Worm (Caenorhabditis elegans): ENCODE results near the gene C45H4.13.
A peak's percentile ranks its signal among the peaks of the same experiment; 100 is the strongest.

C45H4.13 gene

DNA sequence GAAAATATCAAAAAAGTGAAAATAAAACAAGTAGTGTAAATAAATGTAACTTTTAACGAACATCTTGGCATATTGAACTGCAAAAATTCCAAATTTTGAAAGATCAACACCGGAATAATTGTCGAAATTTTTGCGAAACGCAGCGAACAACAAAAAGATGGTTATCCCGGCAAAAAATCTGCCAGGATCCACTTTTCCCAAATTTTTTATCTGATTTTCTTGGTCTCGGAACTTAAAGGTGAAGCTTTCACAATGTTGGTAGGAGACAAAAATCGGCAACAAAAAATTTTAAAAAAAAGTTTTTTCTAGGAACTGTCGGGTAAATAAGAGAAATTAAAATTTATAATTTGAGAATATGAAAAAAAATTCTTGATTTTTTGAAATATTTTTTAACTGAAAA is 32.2 kb downstream of the C45H4.13 start, which contains the start of gene bgnt-1.2:
TSS of gene bgnt-1.2 (minus strand) at position 101 of the 400 bp plus-strand sequence.
- TF ChIP-seq pha-2 (tag; optimal IDR thresholded peaks at IDR 0.05): no peak
- TF ChIP-seq rnt-1 (tag; optimal IDR thresholded peaks at IDR 0.05): no peak
- TF ChIP-seq ceh-2 (tag; optimal IDR thresholded peaks at IDR 0.05): no peak
- TF ChIP-seq ets-4 (tag; optimal IDR thresholded peaks at IDR 0.05): no peak
- no peak for TF ChIP-seq unc-42 (tag; optimal IDR thresholded peaks at IDR 0.05)
- TF ChIP-seq F13H6.1 (tag; optimal IDR thresholded peaks at IDR 0.05): no peak
- TF ChIP-seq ama-1 (optimal IDR thresholded peaks at IDR 0.05): no peak
- no peak for TF ChIP-seq nhr-232 (tag; optimal IDR thresholded peaks at IDR 0.05)
- no peak for TF ChIP-seq pqm-1 (tag; optimal IDR thresholded peaks at IDR 0.05)
- no peak for TF ChIP-seq pax-1 (tag; optimal IDR thresholded peaks at IDR 0.05)
- no peak for TF ChIP-seq madf-2 (tag; optimal IDR thresholded peaks at IDR 0.05)
- no peak for TF ChIP-seq nfya-1 (tag; optimal IDR thresholded peaks at IDR 0.05)
- TF ChIP-seq unc-86 (tag; optimal IDR thresholded peaks at IDR 0.05): no peak
- no peak for TF ChIP-seq hlh-13 (GFP tag; optimal IDR thresholded peaks at IDR 0.05)
- TF ChIP-seq ceh-9 (tag; optimal IDR thresholded peaks at IDR 0.05): no peak
- no peak for TF ChIP-seq pag-3 (tag; optimal IDR thresholded peaks at IDR 0.05; ENCODE audit: borderline replicate concordance)
- TF ChIP-seq sox-4 (tag; optimal IDR thresholded peaks at IDR 0.05): no peak

DNA sequence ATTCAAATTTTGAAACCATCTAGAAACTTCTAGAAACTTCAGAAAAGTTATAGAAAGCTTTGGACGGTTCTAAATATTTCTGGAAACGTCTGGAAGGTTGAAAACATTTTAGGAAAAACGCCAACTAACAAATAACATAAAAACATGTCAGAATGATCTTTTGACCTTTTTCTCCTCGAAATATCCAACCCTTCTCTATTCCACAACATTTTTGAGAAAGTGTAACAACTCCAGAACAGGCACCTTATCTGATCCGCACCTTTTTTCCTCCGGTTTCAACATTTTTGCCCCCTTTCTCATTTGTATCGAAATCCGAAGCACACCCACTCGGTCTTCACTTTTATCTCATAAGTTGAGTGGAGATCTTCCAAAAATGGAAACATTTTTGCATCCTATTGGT is 40.4 kb downstream of the C45H4.13 start, which contains the start of gene F22F7.3:
TSS of gene F22F7.3 (plus strand) at position 301 of the 400 bp plus-strand sequence.
- no peak for TF ChIP-seq K02D7.2 (tag; optimal IDR thresholded peaks at IDR 0.05)
- TF ChIP-seq hlh-8 (tag; optimal IDR thresholded peaks at IDR 0.05): no peak
- no peak for TF ChIP-seq ceh-18 (tag; optimal IDR thresholded peaks at IDR 0.05)
- no peak for TF ChIP-seq ceh-6 (GFP tag; optimal IDR thresholded peaks at IDR 0.05)
- TF ChIP-seq nhr-11 (tag; optimal IDR thresholded peaks at IDR 0.05): no peak
- TF ChIP-seq rnt-1 (tag; optimal IDR thresholded peaks at IDR 0.05): no peak
- TF ChIP-seq zip-5 (tag; optimal IDR thresholded peaks at IDR 0.05): no peak
- no peak for TF ChIP-seq lin-11 (tag; optimal IDR thresholded peaks at IDR 0.05)
- TF ChIP-seq madf-2 (tag; optimal IDR thresholded peaks at IDR 0.05): no peak
- no peak for TF ChIP-seq pha-2 (tag; optimal IDR thresholded peaks at IDR 0.05)
- TF ChIP-seq sdc-2 (tag; optimal IDR thresholded peaks at IDR 0.05): no peak
- no peak for TF ChIP-seq elt-4 (tag; optimal IDR thresholded peaks at IDR 0.05)
- TF ChIP-seq pat-9 (tag; optimal IDR thresholded peaks at IDR 0.05): no peak
- no peak for TF ChIP-seq ceh-30 (tag; optimal IDR thresholded peaks at IDR 0.05)
- no peak for TF ChIP-seq fkh-10 (GFP tag; optimal IDR thresholded peaks at IDR 0.05)
- TF ChIP-seq Y22D7AL.16 (tag; optimal IDR thresholded peaks at IDR 0.05): no peak
- no peak for TF ChIP-seq unc-3 (GFP tag; conservative IDR thresholded peaks at IDR 0.05)
- no peak for TF ChIP-seq unc-3 (tag; optimal IDR thresholded peaks at IDR 0.05)
- no peak for TF ChIP-seq dmd-4 (tag; optimal IDR thresholded peaks at IDR 0.05; ENCODE audit: borderline replicate concordance)

DNA sequence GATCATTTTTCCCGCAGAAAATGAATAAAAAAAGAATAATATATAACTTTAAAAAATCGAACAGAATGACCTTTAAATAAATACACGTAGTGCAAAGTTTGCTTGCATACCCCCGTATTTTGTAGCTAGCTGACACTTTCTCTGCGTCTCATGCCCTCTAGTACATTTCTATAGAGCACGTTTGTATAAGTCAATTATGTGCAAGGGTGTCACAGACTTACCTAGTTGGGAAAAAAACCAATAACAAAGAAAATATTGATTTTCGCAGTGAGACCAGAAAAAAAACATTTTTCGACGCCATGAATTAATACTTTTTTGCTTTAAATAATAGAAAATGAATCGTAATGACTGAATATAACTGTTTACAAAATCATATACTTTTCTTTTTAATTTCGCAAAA is 41.5 kb downstream of the C45H4.13 start, which contains the start of gene ckb-4:
TSS of gene ckb-4 (minus strand) at position 140 of the 400 bp plus-strand sequence.
- TF ChIP-seq pax-1 (tag; optimal IDR thresholded peaks at IDR 0.05) (no peak), che-1 (tag; optimal IDR thresholded peaks at IDR 0.05) (no peak), tbx-2 (tag; optimal IDR thresholded peaks at IDR 0.05) (no peak), ahr-1 (tag; optimal IDR thresholded peaks at IDR 0.05) (no peak), ceh-31 (tag; optimal IDR thresholded peaks at IDR 0.05) (peak; percentile 19), hlh-6 (tag; optimal IDR thresholded peaks at IDR 0.05) (no peak), pros-1 (tag; optimal IDR thresholded peaks at IDR 0.05) (no peak), ets-4 (tag; optimal IDR thresholded peaks at IDR 0.05) (no peak), tbx-7 (tag; optimal IDR thresholded peaks at IDR 0.05) (no peak), ceh-19 (GFP tag; optimal IDR thresholded peaks at IDR 0.05) (no peak), madf-2 (tag; optimal IDR thresholded peaks at IDR 0.05) (no peak), elt-4 (tag; optimal IDR thresholded peaks at IDR 0.05) (no peak), npax-4 (tag; optimal IDR thresholded peaks at IDR 0.05) (no peak), gmeb-2 (tag; optimal IDR thresholded peaks at IDR 0.05) (no peak), nfya-1 (tag; optimal IDR thresholded peaks at IDR 0.05) (peak; percentile 11), unc-86 (tag; optimal IDR thresholded peaks at IDR 0.05) (no peak), unc-42 (tag; optimal IDR thresholded peaks at IDR 0.05) (peak; percentile 82), ceh-48 (tag; optimal IDR thresholded peaks at IDR 0.05) (peak; percentile 62), hlh-8 (tag; optimal IDR thresholded peaks at IDR 0.05) (no peak), dmd-4 (tag; optimal IDR thresholded peaks at IDR 0.05; ENCODE audit: borderline replicate concordance) (no peak), ceh-45 (GFP tag; IDR thresholded peaks at IDR 0.05) (no peak)

All from whole organism, late embryonic.